Fruit fly (Drosophila melanogaster) whole organism, pupa: ENCODE data around the gene CG6254.

Experiments used
- CG15710 ChIP-seq: fragments of 200-800 bp; sonication (Bioruptor generic); optimal IDR thresholded peaks from 2 replicates; lab custom pipeline; 2018; ENCODE audit warnings: missing biosample characterization, mild to moderate bottlenecking, missing genetic modification characterization, moderate library complexity
- gl ChIP-seq: fragments of 200-800 bp; sonication (Bioruptor generic); optimal IDR thresholded peaks from 2 replicates; lab custom pipeline; 2018; ENCODE audit warnings: missing biosample characterization, mild to moderate bottlenecking, missing genetic modification characterization

DNA sequence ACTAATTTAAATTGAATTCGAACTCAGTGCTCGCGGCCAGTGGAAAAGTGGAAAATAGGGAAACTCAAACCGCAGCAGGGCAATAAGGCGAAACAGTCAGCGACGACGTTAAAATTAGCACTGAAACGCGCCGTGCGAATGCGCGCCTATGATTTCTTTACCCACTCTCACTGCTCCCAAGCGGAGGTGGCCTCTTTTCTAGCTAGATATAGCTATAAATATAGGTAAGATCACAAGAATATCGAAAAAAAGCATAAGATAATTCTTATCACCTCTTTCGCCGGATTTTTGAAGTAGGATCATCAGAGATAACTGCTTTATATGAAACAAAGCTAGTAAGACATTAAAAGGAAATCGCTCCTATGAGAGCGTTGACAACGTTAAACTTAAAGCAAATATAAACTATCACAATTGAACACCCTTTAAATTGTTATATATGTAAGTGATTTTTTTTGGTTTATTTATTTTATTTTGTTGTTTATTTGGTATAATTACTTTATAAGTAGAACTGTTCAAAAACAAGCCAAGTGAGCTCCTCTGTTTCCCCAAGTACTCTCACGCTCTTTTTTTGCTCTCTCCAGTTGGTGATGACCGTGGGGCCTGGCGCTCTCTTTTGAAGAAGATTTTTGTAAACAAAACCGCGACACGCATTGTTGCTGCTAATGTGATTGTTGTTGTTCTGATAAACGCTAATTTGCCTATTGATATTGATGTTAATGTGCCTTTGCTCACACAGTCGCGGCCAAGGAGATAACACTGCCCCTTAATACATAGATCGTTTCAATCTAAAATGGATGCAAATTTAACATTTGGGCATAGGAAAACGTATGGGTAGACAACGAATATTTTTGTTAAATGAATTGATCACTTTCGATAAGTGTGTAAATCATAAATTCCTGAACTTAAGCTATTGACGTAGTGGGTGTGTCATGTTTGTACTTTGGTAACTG is 21.2 kb downstream of the CG6254 start, which contains the start of gene tws:
- TF ChIP-seq CG15710 (tag; lab: Kevin White, UChicago) (peak; percentile 55), gl (no peak)
